Worm (Caenorhabditis elegans): ENCODE measurements around the gene C34F11.2.

DNA sequence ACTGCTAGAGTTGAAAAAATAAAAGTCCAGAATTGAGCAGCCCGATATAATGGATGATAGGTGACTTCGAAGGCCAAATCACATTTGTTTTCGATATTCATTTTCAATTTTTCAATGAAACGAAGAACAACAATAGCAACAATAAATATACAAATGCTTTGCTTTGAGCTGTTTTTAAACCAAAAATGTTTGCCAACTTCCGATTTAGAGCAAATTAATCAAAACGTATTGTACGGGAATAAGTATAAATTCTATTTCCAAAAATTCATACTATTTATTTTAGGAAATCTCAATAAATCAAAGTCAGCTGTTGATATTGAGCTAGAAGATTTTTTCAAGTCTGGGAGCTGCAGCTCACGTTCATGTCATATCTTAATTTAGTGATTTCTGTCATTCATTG is 41.1 kb upstream of the C34F11.2 start, which contains the start of gene srb-1:
- no peak for TF ChIP-seq ref-1 (GFP tag; conservative IDR thresholded peaks at IDR 0.05)
- no peak for TF ChIP-seq klf-2 (GFP tag; conservative IDR thresholded peaks at IDR 0.05)
- TF ChIP-seq med-1 (GFP tag; optimal IDR thresholded peaks at IDR 0.05; ENCODE audit: insufficient read depth) = no peak
- TF ChIP-seq flt-1 (GFP tag; IDR thresholded peaks at IDR 0.05) = no peak
- no peak for TF ChIP-seq cog-1 (tag; optimal IDR thresholded peaks at IDR 0.05)

Data from whole organism, midembryonic.